Worm (Caenorhabditis elegans): ENCODE measurements around the gene nhr-262.

- TF ChIP-seq him-1 (tag; optimal IDR thresholded peaks at IDR 0.05), result no peak
- no peak for TF ChIP-seq W03F9.2 (tag; optimal IDR thresholded peaks at IDR 0.05)
Observed at ce11 chrV:16880679-16881078, 24.0 kb upstream of the nhr-262 start, which contains the start of gene F09C6.14.
